Fruit fly (Drosophila melanogaster) whole organism, embryonic: ENCODE data around the gene nan.

Experiments used
- CG12299 ChIP-seq: fragments of 200-800 bp; sonication (Bioruptor generic); optimal IDR thresholded peaks from 2 replicates; lab custom pipeline; 2018; ENCODE audit warnings: missing biosample characterization, mild to moderate bottlenecking, missing genetic modification characterization
- D19A ChIP-seq: fragments of 200-800 bp; optimal IDR thresholded peaks from 3 replicates; lab custom pipeline; 2019; ENCODE audit warnings: missing biosample characterization, mild to moderate bottlenecking, missing genetic modification characterization, moderate library complexity

- TF ChIP-seq D19A (tag; lab: Kevin White, UChicago) (no peak), CG12299 (tag; lab: Kevin White, UChicago) (peak; percentile 63)
Measured at dm6 chr3L:14217677-14218254, 28.3 kb upstream of the nan start, which contains the start of gene CG7768.
